Fruit fly (Drosophila melanogaster): Measurements from ENCODE around the gene inaF-A.

Gene inaF-A

dm6 chrX:11681558-11682551 is 51.8 kb downstream of the inaF-A start (continued):
- peak; percentile 40 for TF ChIP-seq gro (GFP tag; optimal IDR thresholded peaks at IDR 0.05)
- TF ChIP-seq sens (GFP tag) = peak; percentile 94
- TF ChIP-seq ac (GFP tag; optimal IDR thresholded peaks at IDR 0.05) = no peak
- TF ChIP-seq tup (GFP tag; optimal IDR thresholded peaks at IDR 0.05) = no peak
- no peak for TF ChIP-seq CG17802 (tag; optimal IDR thresholded peaks at IDR 0.05)
- peak; percentile 82 for TF ChIP-seq ERR (GFP tag; optimal IDR thresholded peaks at IDR 0.05)
- TF ChIP-seq CG13296 (GFP tag; optimal IDR thresholded peaks at IDR 0.05) = peak; percentile 63
- TF ChIP-seq Hr51 (GFP tag; optimal IDR thresholded peaks at IDR 0.05) = peak; percentile 24 to 59
- TF ChIP-seq CG2116 (GFP tag; optimal IDR thresholded peaks at IDR 0.05) = peak; percentile 79
- peak; percentile 27 for TF ChIP-seq YL-1 (GFP tag; optimal IDR thresholded peaks at IDR 0.05)
- TF ChIP-seq CG12219 (GFP tag; optimal IDR thresholded peaks at IDR 0.05) = no peak
- TF ChIP-seq salm (tag; optimal IDR thresholded peaks at IDR 0.05) = no peak
- TF ChIP-seq ems (GFP tag; optimal IDR thresholded peaks at IDR 0.05) = peak; percentile 43
- peak; percentile 30 for TF ChIP-seq CG6813 (GFP tag; optimal IDR thresholded peaks at IDR 0.05)
- peak; percentile 58; the same call in 1 of the 2 replicates for TF ChIP-seq amos (GFP tag; IDR thresholded peaks at IDR 0.05; ENCODE audit: partially characterized antibody)
- peak; percentile 19; the same call in 1 of the 3 replicates for TF ChIP-seq tgo (GFP tag; IDR thresholded peaks at IDR 0.05)
- peak; percentile 51 for TF ChIP-seq CG10654 (GFP tag; optimal IDR thresholded peaks at IDR 0.05)
- no peak for TF ChIP-seq CG10565 (GFP tag; optimal IDR thresholded peaks at IDR 0.05)
- TF ChIP-seq CG4282 (GFP tag; optimal IDR thresholded peaks at IDR 0.05) = peak; percentile 65
- TF ChIP-seq BEAF-32 (GFP tag; optimal IDR thresholded peaks at IDR 0.05) = peak; percentile 79
- peak; percentile 76 for TF ChIP-seq CoRest (tag; optimal IDR thresholded peaks at IDR 0.05)
- TF ChIP-seq GATAe (GFP tag; conservative IDR thresholded peaks at IDR 0.05) = no peak
- TF ChIP-seq Oli (tag; optimal IDR thresholded peaks at IDR 0.05) = peak; percentile 48
- peak; percentile 49 for TF ChIP-seq Deaf1 (tag; optimal IDR thresholded peaks at IDR 0.05)
- peak; percentile 39 for TF ChIP-seq CG10366 (GFP tag; IDR thresholded peaks at IDR 0.05)
- TF ChIP-seq CG14860 (GFP tag; IDR thresholded peaks at IDR 0.05; ENCODE audit: partially characterized antibody) = no peak
- peak; percentile 69 for TF ChIP-seq Jarid2 (GFP tag; optimal IDR thresholded peaks at IDR 0.05)
- peak; percentile 70 for TF ChIP-seq Hmr (GFP tag; optimal IDR thresholded peaks at IDR 0.05)
- TF ChIP-seq CG11504 (tag; optimal IDR thresholded peaks at IDR 0.05) = peak; percentile 64
- peak; percentile 51 for TF ChIP-seq Dek (tag; optimal IDR thresholded peaks at IDR 0.05)
- peak; percentile 70 for TF ChIP-seq CG4328 (GFP tag; optimal IDR thresholded peaks at IDR 0.05)
- TF ChIP-seq Ssrp (tag; optimal IDR thresholded peaks at IDR 0.05) = peak; percentile 46
- TF ChIP-seq gcm (GFP tag; optimal IDR thresholded peaks at IDR 0.05) = peak; percentile 39
- no peak; the same call in 2 of the 3 replicates for TF ChIP-seq ase (GFP tag; IDR thresholded peaks at IDR 0.05)
- TF ChIP-seq h (optimal IDR thresholded peaks at IDR 0.05) = no peak
- TF ChIP-seq zfh2 (GFP tag; optimal IDR thresholded peaks at IDR 0.05) = peak; percentile 79
- 0 out of 3 replicates have a peak, but pooled peaks have one; percentile 28 for TF ChIP-seq CG11695 (GFP tag; IDR thresholded peaks at IDR 0.05)
- no peak for TF ChIP-seq hkb (optimal IDR thresholded peaks at IDR 0.05)
- TF ChIP-seq hkb (GFP tag; IDR thresholded peaks at IDR 0.05) = no peak
- TF ChIP-seq CG14014 (GFP tag; IDR thresholded peaks at IDR 0.05) = peak; percentile 29
- TF ChIP-seq nerfin-1 (tag; optimal IDR thresholded peaks at IDR 0.05) = peak; percentile 30
- TF ChIP-seq CG3726 (GFP tag; IDR thresholded peaks at IDR 0.05) = no peak
- TF ChIP-seq Mes4 (GFP tag; optimal IDR thresholded peaks at IDR 0.05) = no peak
- TF ChIP-seq ken (GFP tag; IDR thresholded peaks at IDR 0.05) = 0 out of 3 replicates have a peak, but pooled peaks have one; percentile 30
- TF ChIP-seq CG12744 (GFP tag; optimal IDR thresholded peaks at IDR 0.05) = peak; percentile 25
- no peak for TF ChIP-seq usp (GFP tag; optimal IDR thresholded peaks at IDR 0.05)
- TF ChIP-seq CG18764 (GFP tag; optimal IDR thresholded peaks at IDR 0.05) = peak; percentile 58
- no peak for TF ChIP-seq CG9437 (GFP tag; optimal IDR thresholded peaks at IDR 0.05)

All from whole organism, embryonic.